Worm (Caenorhabditis elegans) whole organism, late embryonic: ENCODE measurements around the gene K09C8.7.

Experiments
- F13H6.1 ChIP-seq: sonication (generic microtip); optimal IDR thresholded peaks from 2 replicates; lab custom pipeline; 2016; ENCODE audit warnings: missing genetic modification characterization, missing compliant biosample characterization
- K09A11.1 ChIP-seq: sonication (generic microtip); optimal IDR thresholded peaks from 2 replicates; lab custom pipeline; 2017; ENCODE audit warnings: antibody characterized with exemption, mild to moderate bottlenecking, missing genetic modification characterization, missing compliant biosample characterization; ENCODE audit not compliant: insufficient read depth
- T23F11.4 ChIP-seq: fragments of 200-800 bp; sonication (Bioruptor generic); optimal IDR thresholded peaks from 2 replicates; lab custom pipeline; 2018; ENCODE audit warnings: mild to moderate bottlenecking, missing genetic modification characterization, missing compliant biosample characterization
- Y22D7AL.16 ChIP-seq: sonication (generic microtip); optimal IDR thresholded peaks from 2 replicates; lab custom pipeline; 2016; ENCODE audit warnings: missing genetic modification characterization, missing compliant biosample characterization
- ahr-1 ChIP-seq: sonication (generic microtip); optimal IDR thresholded peaks from 2 replicates; lab custom pipeline; 2016; ENCODE audit warnings: missing genetic modification characterization, missing compliant biosample characterization
- ceh-18 ChIP-seq: sonication (generic microtip); optimal IDR thresholded peaks from 2 replicates; lab custom pipeline; 2016; ENCODE audit warnings: missing genetic modification characterization, missing compliant biosample characterization
- ceh-2 ChIP-seq: sonication (generic microtip); optimal IDR thresholded peaks from 2 replicates; lab custom pipeline; 2016; ENCODE audit warnings: missing genotype, missing genetic modification characterization, missing compliant biosample characterization
- ceh-22 ChIP-seq: sonication (generic microtip); optimal IDR thresholded peaks from 2 replicates; lab custom pipeline; 2017; ENCODE audit warnings: missing biosample characterization, missing genetic modification characterization
- ceh-30 ChIP-seq: fragments of 150-350 bp; optimal IDR thresholded peaks from 2 replicates; lab custom pipeline; 2014; ENCODE audit warnings: missing biosample characterization, missing genetic modification characterization
- ceh-31 ChIP-seq: sonication (generic microtip); optimal IDR thresholded peaks from 2 replicates; lab custom pipeline; 2016; ENCODE audit warnings: missing genetic modification characterization, missing compliant biosample characterization
- ceh-45 ChIP-seq: fragments of 200-800 bp; sonication (Bioruptor generic); IDR thresholded peaks from 2 replicates; pipeline ENCODE4 v1.3.6; 2022; ENCODE audit warnings: missing genetic modification reagents, missing genetic modification characterization, missing compliant biosample characterization
- ceh-48 ChIP-seq: sonication (generic microtip); optimal IDR thresholded peaks from 2 replicates; lab custom pipeline; 2016; ENCODE audit warnings: missing genetic modification characterization, inconsistent platforms, missing compliant biosample characterization
- ceh-6 ChIP-seq: fragments of 200-800 bp; sonication (Bioruptor generic); optimal IDR thresholded peaks from 2 replicates; lab custom pipeline; 2018; ENCODE audit warnings: mild to moderate bottlenecking, missing genetic modification characterization, missing compliant biosample characterization
- che-1 ChIP-seq: sonication (generic microtip); optimal IDR thresholded peaks from 2 replicates; lab custom pipeline; 2016; ENCODE audit warnings: mild to moderate bottlenecking, missing genetic modification characterization, missing compliant biosample characterization
- dmd-4 ChIP-seq: sonication (generic microtip); optimal IDR thresholded peaks from 2 replicates; lab custom pipeline; 2016; ENCODE audit warnings: borderline replicate concordance, missing genetic modification characterization, missing compliant biosample characterization
- dve-1 ChIP-seq: sonication (generic microtip); optimal IDR thresholded peaks from 2 replicates; lab custom pipeline; 2017; ENCODE audit warnings: antibody characterized with exemption, mild to moderate bottlenecking, missing genetic modification characterization, missing compliant biosample characterization
- eyg-1 ChIP-seq: sonication (generic microtip); optimal IDR thresholded peaks from 2 replicates; lab custom pipeline; 2016; ENCODE audit warnings: missing genotype, missing genetic modification characterization, missing compliant biosample characterization
- fkh-10 ChIP-seq: fragments of 150-350 bp; optimal IDR thresholded peaks from 2 replicates; lab custom pipeline; 2014; ENCODE audit warnings: missing biosample characterization, missing genetic modification reagents, missing genetic modification characterization
- hlh-15 ChIP-seq: sonication (generic microtip); optimal IDR thresholded peaks from 2 replicates; lab custom pipeline; 2016; ENCODE audit warnings: missing genetic modification characterization, missing compliant biosample characterization
- hlh-6 ChIP-seq: sonication (generic microtip); optimal IDR thresholded peaks from 2 replicates; lab custom pipeline; 2016; ENCODE audit warnings: missing genotype, missing genetic modification characterization, missing compliant biosample characterization
- hlh-8 ChIP-seq: sonication (generic microtip); optimal IDR thresholded peaks from 2 replicates; lab custom pipeline; 2016; ENCODE audit warnings: missing genotype, missing genetic modification characterization, missing compliant biosample characterization
- nhr-11 ChIP-seq: fragments of 150-350 bp; optimal IDR thresholded peaks from 2 replicates; lab custom pipeline; 2014; ENCODE audit warnings: missing biosample characterization, missing genetic modification characterization
- nhr-232 ChIP-seq: sonication (generic microtip); optimal IDR thresholded peaks from 2 replicates; lab custom pipeline; 2016; ENCODE audit warnings: missing genetic modification characterization, missing compliant biosample characterization
- odd-2 ChIP-seq: sonication (generic microtip); optimal IDR thresholded peaks from 2 replicates; lab custom pipeline; 2017; ENCODE audit warnings: antibody characterized with exemption, mild to moderate bottlenecking, missing genetic modification characterization, missing compliant biosample characterization
- pax-1 ChIP-seq: fragments of 150-350 bp; optimal IDR thresholded peaks from 2 replicates; lab custom pipeline; 2014; ENCODE audit warnings: missing biosample characterization, missing genetic modification characterization
- pha-2 ChIP-seq: sonication (generic microtip); optimal IDR thresholded peaks from 2 replicates; lab custom pipeline; 2017; ENCODE audit warnings: mild to moderate bottlenecking, missing genetic modification characterization, missing compliant biosample characterization
- ref-2 ChIP-seq: sonication (generic microtip); optimal IDR thresholded peaks from 2 replicates; lab custom pipeline; 2016; ENCODE audit warnings: missing genetic modification characterization, missing compliant biosample characterization
- tbx-7 ChIP-seq: sonication (generic microtip); optimal IDR thresholded peaks from 2 replicates; lab custom pipeline; 2016; ENCODE audit warnings: missing genotype, missing genetic modification characterization, missing compliant biosample characterization
- unc-55 ChIP-seq: sonication (generic microtip); optimal IDR thresholded peaks from 2 replicates; lab custom pipeline; 2017; ENCODE audit warnings: missing biosample characterization, missing genetic modification reagents, missing genetic modification characterization
- ztf-16 ChIP-seq: sonication (generic microtip); optimal IDR thresholded peaks from 2 replicates; lab custom pipeline; 2017; ENCODE audit warnings: missing genetic modification characterization, missing compliant biosample characterization

Gene K09C8.7

DNA sequence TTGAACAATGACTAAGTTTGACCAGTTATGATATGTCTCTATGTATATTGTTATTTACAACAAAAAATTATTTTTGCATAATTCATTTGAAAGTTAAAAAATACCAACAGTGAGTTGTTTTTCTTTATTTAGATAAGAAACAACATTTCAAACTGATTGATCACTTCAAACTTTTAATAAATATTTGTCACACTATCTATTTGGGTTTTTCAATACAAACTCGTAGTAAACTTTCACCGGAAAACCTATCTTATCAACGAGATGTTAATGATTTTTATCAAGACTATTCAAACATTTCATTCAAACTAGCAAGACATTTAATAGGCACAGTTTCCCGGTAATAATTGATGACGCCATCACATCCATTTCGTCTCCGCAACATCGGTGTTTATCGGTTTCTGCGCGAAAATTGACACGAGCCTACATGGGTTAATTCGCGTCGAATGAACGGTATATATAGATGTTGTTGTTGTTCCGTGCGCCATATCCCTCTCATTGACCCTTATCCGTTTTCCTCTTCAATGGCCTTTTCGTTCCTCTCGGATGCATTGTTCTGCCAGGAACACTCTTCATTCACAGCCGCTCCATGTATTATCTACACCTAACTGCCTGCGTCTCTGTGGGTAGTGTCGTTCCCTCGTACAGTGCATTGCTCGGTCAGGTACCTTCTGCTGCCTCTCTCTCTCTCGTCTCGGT lies 39.1 kb upstream of the K09C8.7 start (continued):
- no peak for TF ChIP-seq dve-1 (tag; lab: Kevin White, UChicago)

ce11 chrX:10989286-10989685 lies 38.1 kb upstream of the K09C8.7 start:
- no peak for TF ChIP-seq pha-2 (tag; lab: Kevin White, UChicago)
- TF ChIP-seq, all 69 proteins: peak for 0

DNA sequence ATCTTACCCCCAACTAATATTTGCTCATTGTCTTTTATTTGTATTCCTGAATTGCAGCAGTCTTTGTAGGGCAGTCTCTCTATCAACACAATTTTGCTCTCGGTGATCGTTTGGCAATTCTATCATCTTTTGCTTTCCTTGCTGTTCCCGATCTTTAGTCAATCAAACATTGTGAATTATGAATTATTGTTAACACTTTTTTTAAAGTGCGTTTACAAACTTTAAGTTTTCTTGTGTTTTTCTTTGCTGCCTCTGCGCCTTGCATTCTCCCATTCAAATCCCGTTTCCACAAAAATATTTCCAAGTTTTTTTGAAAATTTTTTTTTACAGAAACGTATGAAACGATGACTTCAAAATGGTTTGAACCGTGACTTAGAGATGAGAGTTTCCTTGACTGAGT lies 30.9 kb upstream of the K09C8.7 start, which contains the start of gene ver-4:
TSS of gene ver-4 (plus strand) at position 301 of the 400 bp plus-strand sequence.
- TF ChIP-seq ahr-1 (tag; lab: Kevin White, UChicago) (no peak), ceh-6 (GFP tag; lab: Kevin White, UChicago) (no peak)

DNA sequence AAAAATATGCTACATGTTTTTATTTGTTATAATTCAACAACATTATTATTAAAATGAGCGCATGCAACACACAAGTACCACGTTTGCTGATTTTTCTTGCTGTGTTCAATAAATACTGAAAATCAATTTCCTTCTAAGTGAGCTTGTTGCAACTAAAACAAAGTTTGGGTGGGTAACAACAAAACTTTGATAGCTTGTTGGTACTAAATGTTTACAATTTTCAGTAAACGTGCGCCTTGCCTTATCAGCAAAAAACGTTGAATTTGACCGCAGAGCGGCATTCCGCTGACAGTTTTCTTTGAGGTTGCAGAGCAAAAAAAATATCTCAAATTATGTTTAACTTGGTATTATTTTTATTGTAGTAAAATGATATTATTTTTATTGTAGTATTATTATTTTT lies 30.2 kb upstream of the K09C8.7 start:
- TF ChIP-seq pax-1 (no peak), Y22D7AL.16 (tag; lab: Kevin White, UChicago) (no peak), dmd-4 (tag; lab: Kevin White, UChicago) (no peak), unc-55 (no peak), ceh-22 (tag; lab: Kevin White, UChicago) (no peak), ceh-48 (tag; lab: Kevin White, UChicago) (no peak), F13H6.1 (tag; lab: Kevin White, UChicago) (no peak), K09A11.1 (tag; lab: Kevin White, UChicago) (no peak), nhr-232 (tag; lab: Kevin White, UChicago) (no peak), ceh-6 (GFP tag; lab: Kevin White, UChicago) (no peak), hlh-6 (tag; lab: Kevin White, UChicago) (no peak), hlh-15 (no peak), che-1 (no peak), hlh-8 (tag; lab: Kevin White, UChicago) (no peak), tbx-7 (no peak), ceh-18 (tag; lab: Kevin White, UChicago) (no peak)

DNA sequence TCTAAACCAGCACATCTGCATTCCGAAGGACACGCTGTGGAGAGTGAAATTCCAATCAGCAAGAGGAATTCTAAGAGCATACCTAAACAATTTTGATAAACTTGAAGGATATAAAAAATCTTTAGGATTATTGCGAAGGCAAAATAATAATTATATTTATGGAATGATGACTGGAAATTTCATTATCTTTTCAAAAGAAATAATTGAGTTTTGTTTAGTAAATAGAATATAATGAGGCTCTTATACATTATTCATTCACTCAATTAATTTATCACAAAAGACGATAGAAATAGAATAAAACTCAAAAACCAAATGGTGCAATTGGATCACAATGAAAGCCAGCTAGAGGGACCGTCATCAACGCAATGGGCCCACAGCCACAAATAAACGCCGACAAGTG lies 28.0 kb upstream of the K09C8.7 start, which contains the start of gene pxn-2:
TSS of gene pxn-2 (minus strand) at position 101 of the 400 bp plus-strand sequence.
- TF ChIP-seq T23F11.4 (GFP tag; lab: Kevin White, UChicago) (no peak), hlh-6 (tag; lab: Kevin White, UChicago) (no peak), ztf-16 (tag; lab: Kevin White, UChicago) (no peak), ceh-31 (tag; lab: Kevin White, UChicago) (no peak), fkh-10 (GFP tag; lab: Kevin White, UChicago) (no peak), ceh-6 (GFP tag; lab: Kevin White, UChicago) (no peak), ceh-30 (tag; lab: Kevin White, UChicago) (no peak), tbx-7 (no peak), pax-1 (no peak), che-1 (no peak), hlh-15 (no peak), ref-2 (tag; lab: Kevin White, UChicago) (no peak), K09A11.1 (tag; lab: Kevin White, UChicago) (no peak), ceh-2 (tag; lab: Kevin White, UChicago) (no peak), eyg-1 (tag; lab: Kevin White, UChicago) (no peak), odd-2 (tag; lab: Kevin White, UChicago) (no peak), ceh-45 (no peak)
- TF ChIP-seq, all 69 proteins: peak for 0

ce11 chrX:10976447-10977196 lies 25.4 kb upstream of the K09C8.7 start:
- TF ChIP-seq nhr-11 (no peak), ceh-30 (tag; lab: Kevin White, UChicago) (no peak)
